ENCODE assay signal across 1 worm cellular context in genomic region chrII:13979833-13980513, ce11.
TF ChIP-seq lines count a peak whose summit lies in the region.

sre-48 (minus strand) TSS chrII:13979883.

TF ChIP-seq in whole organism, L1 larva, 84 proteins besides CTCF, POLR2A, EP300 and RAD21 (continued from another document):
- TF ChIP-seq irx-1 (tag; optimal IDR thresholded peaks at IDR 0.05; lab: Kevin White, UChicago) = no peak
- TF ChIP-seq elt-3 (tag; optimal IDR thresholded peaks at IDR 0.05; lab: Kevin White, UChicago) = no peak
- TF ChIP-seq efl-3 (GFP tag; optimal IDR thresholded peaks at IDR 0.05; lab: Kevin White, UChicago) = no peak
- no peak for TF ChIP-seq alr-1 (tag; optimal IDR thresholded peaks at IDR 0.05; lab: Kevin White, UChicago; ENCODE audit: borderline replicate concordance)
- no peak for TF ChIP-seq hlh-17 (GFP tag; optimal IDR thresholded peaks at IDR 0.05; lab: Kevin White, UChicago; ENCODE audit: borderline replicate concordance)
- TF ChIP-seq mep-1 (tag; optimal IDR thresholded peaks at IDR 0.05; lab: Kevin White, UChicago) = no peak
- TF ChIP-seq zip-4 (GFP tag; optimal IDR thresholded peaks at IDR 0.05; lab: Kevin White, UChicago) = no peak
- TF ChIP-seq elt-2 (tag; optimal IDR thresholded peaks at IDR 0.05; lab: Kevin White, UChicago) = peak; percentile 98
